Fruit fly (Drosophila melanogaster) whole organism, embryonic: ENCODE data around the gene Ire1.

Source experiments
- Atf6 ChIP-seq: fragments of 200-800 bp; sonication (Bioruptor generic); IDR thresholded peaks from 2 replicates; pipeline ENCODE4 v1.3.6; 2022; ENCODE audit warnings: missing biosample characterization, missing genetic modification characterization
- CG10267 ChIP-seq: fragments of 200-800 bp; sonication (Bioruptor generic); optimal IDR thresholded peaks from 2 replicates; lab custom pipeline; 2018; ENCODE audit warnings: missing biosample characterization, mild to moderate bottlenecking, missing genetic modification characterization, moderate library complexity
- CG12104 ChIP-seq: fragments of 200-800 bp; sonication (Bioruptor generic); optimal IDR thresholded peaks from 3 replicates; lab custom pipeline; 2016; ENCODE audit warnings: missing biosample characterization, missing genetic modification characterization
- CG12659 ChIP-seq: fragments of 200-800 bp; sonication (Bioruptor generic); optimal IDR thresholded peaks from 3 replicates; lab custom pipeline; 2017; ENCODE audit warnings: mild to moderate bottlenecking, missing biosample characterization, missing genetic modification reagents, missing genetic modification characterization
- CG12744 ChIP-seq: fragments of 200-800 bp; sonication (Bioruptor generic); optimal IDR thresholded peaks from 2 replicates; lab custom pipeline; 2016; ENCODE audit warnings: missing biosample characterization, missing genetic modification characterization
- CG13287 ChIP-seq: fragments of 200-800 bp; sonication (Bioruptor generic); IDR thresholded peaks from 2 replicates; pipeline ENCODE4 v1.3.6; 2022; ENCODE audit warnings: missing biosample characterization, missing genetic modification characterization; ENCODE audit not compliant: partially characterized antibody
- CG15073 ChIP-seq: fragments of 200-800 bp; sonication (Bioruptor generic); optimal IDR thresholded peaks from 2 replicates; lab custom pipeline; 2016; ENCODE audit warnings: missing biosample characterization, missing genetic modification characterization
- CG16813 ChIP-seq: fragments of 200-800 bp; sonication (Bioruptor generic); IDR thresholded peaks from 3 replicates; pipeline ENCODE4 v1.3.6; 2022; ENCODE audit warnings: missing biosample characterization, missing genetic modification characterization; ENCODE audit not compliant: partially characterized antibody
- CG17186 ChIP-seq: fragments of 200-800 bp; sonication (Bioruptor generic); optimal IDR thresholded peaks from 3 replicates; lab custom pipeline; 2017; ENCODE audit warnings: missing biosample characterization, missing genetic modification reagents, missing genetic modification characterization
- CG17829 ChIP-seq: fragments of 200-800 bp; optimal IDR thresholded peaks from 2 replicates; lab custom pipeline; 2019; ENCODE audit warnings: missing biosample characterization, mild to moderate bottlenecking, missing genetic modification characterization, moderate library complexity
- CG31441 ChIP-seq: fragments of 200-800 bp; sonication (Bioruptor generic); IDR thresholded peaks from 2 replicates; pipeline ENCODE4 v1.3.6; 2022; ENCODE audit warnings: missing biosample characterization, missing genetic modification characterization
- CG4404 ChIP-seq: fragments of 200-800 bp; sonication (Bioruptor generic); IDR thresholded peaks from 2 replicates; pipeline ENCODE4 v1.3.6; 2022; ENCODE audit warnings: missing biosample characterization, missing genetic modification characterization
- CG4854 ChIP-seq: fragments of 200-800 bp; sonication (Bioruptor generic); optimal IDR thresholded peaks from 2 replicates; lab custom pipeline; 2016; ENCODE audit warnings: missing biosample characterization, missing genetic modification characterization, inconsistent platforms
- CG6254 ChIP-seq: fragments of 200-800 bp; sonication (Bioruptor generic); optimal IDR thresholded peaks from 3 replicates; lab custom pipeline; 2017; ENCODE audit warnings: mild to moderate bottlenecking, missing biosample characterization, missing genetic modification reagents, missing genetic modification characterization
- CG9797 ChIP-seq: fragments of 200-800 bp; sonication (Bioruptor generic); optimal IDR thresholded peaks from 3 replicates; lab custom pipeline; 2018; ENCODE audit warnings: missing biosample characterization, mild to moderate bottlenecking, missing genetic modification characterization
- Dad ChIP-seq: fragments of 200-800 bp; sonication (Bioruptor generic); optimal IDR thresholded peaks from 3 replicates; lab custom pipeline; 2016; ENCODE audit warnings: missing biosample characterization, missing genetic modification characterization
- E2f2 ChIP-seq: fragments of 200-800 bp; sonication (Bioruptor generic); IDR thresholded peaks from 2 replicates; pipeline ENCODE4 v1.3.6; 2022; ENCODE audit warnings: missing biosample characterization, missing genetic modification characterization
- HmgD ChIP-seq: fragments of 200-800 bp; sonication (Bioruptor generic); optimal IDR thresholded peaks from 3 replicates; lab custom pipeline; 2016; ENCODE audit warnings: missing biosample characterization, missing genetic modification characterization
- Hsf ChIP-seq: fragments of 200-800 bp; sonication (Bioruptor generic); optimal IDR thresholded peaks from 3 replicates; lab custom pipeline; 2016; ENCODE audit warnings: missing biosample characterization, missing genetic modification characterization
- Kr ChIP-seq: fragments of 200-800 bp; sonication (Bioruptor generic); optimal IDR thresholded peaks from 2 replicates; lab custom pipeline; 2017; ENCODE audit warnings: missing biosample characterization, mild to moderate bottlenecking, missing genetic modification characterization
- MESR4 ChIP-seq: fragments of 200-800 bp; sonication (Bioruptor generic); optimal IDR thresholded peaks from 2 replicates; lab custom pipeline; 2018; ENCODE audit warnings: missing biosample characterization, mild to moderate bottlenecking, missing genetic modification characterization, moderate library complexity
- Med ChIP-seq: fragments of 200-800 bp; sonication (Bioruptor generic); peaks from one replicate; lab custom pipeline; 2016; ENCODE audit warnings: missing biosample characterization, missing genetic modification characterization, mild to moderate bottlenecking, inconsistent platforms, moderate library complexity
- Oli ChIP-seq: fragments of 200-800 bp; sonication (Bioruptor generic); optimal IDR thresholded peaks from 2 replicates; lab custom pipeline; 2018; ENCODE audit warnings: missing biosample characterization, mild to moderate bottlenecking, missing genetic modification characterization, moderate library complexity
- Pdp1 ChIP-seq, 2 experiments: fragments of 200-800 bp; sonication (Bioruptor generic); optimal IDR thresholded peaks; 3 replicates each; lab custom pipeline; 2016; ENCODE audit warnings: missing biosample characterization in 2 of 2, missing genetic modification characterization in 2 of 2, mild to moderate bottlenecking in 1 of 2, moderate library complexity in 1 of 2
- Scr ChIP-seq: fragments of 200-800 bp; sonication (Bioruptor generic); IDR thresholded peaks from 2 replicates; pipeline ENCODE4 v1.3.6; 2022; ENCODE audit warnings: missing biosample characterization, missing genetic modification characterization; ENCODE audit not compliant: partially characterized antibody
- Xrp1 ChIP-seq: fragments of 200-800 bp; sonication (Bioruptor generic); IDR thresholded peaks from 2 replicates; pipeline ENCODE4 v1.3.6; 2022; ENCODE audit warnings: missing biosample characterization, missing genetic modification characterization
- aop ChIP-seq: fragments of 200-800 bp; sonication (Bioruptor generic); IDR thresholded peaks from 2 replicates; pipeline ENCODE4 v1.3.6; 2022; ENCODE audit warnings: missing biosample characterization, missing genetic modification characterization
- bbx ChIP-seq: fragments of 200-800 bp; sonication (Bioruptor generic); IDR thresholded peaks from 2 replicates; pipeline ENCODE4 v1.3.6; 2022; ENCODE audit warnings: missing biosample characterization, missing genetic modification characterization; ENCODE audit not compliant: partially characterized antibody
- bigmax ChIP-seq: fragments of 200-800 bp; sonication (Bioruptor generic); optimal IDR thresholded peaks from 2 replicates; lab custom pipeline; 2018; ENCODE audit warnings: missing biosample characterization, mild to moderate bottlenecking, missing genetic modification characterization
- bsh ChIP-seq, 2 experiments: fragments of 200-800 bp; sonication (Bioruptor generic); optimal IDR thresholded peaks; 2 replicates each; lab custom pipeline; 2017 to 2018; ENCODE audit warnings: mild to moderate bottlenecking in 2 of 2, missing biosample characterization in 2 of 2, missing genetic modification characterization in 2 of 2, moderate library complexity in 1 of 2
- chif ChIP-seq, 2 experiments: fragments of 200-800 bp; sonication (Bioruptor generic); optimal IDR thresholded peaks; 3 replicates each; lab custom pipeline; 2016; ENCODE audit warnings: missing biosample characterization in 2 of 2, missing genetic modification characterization in 2 of 2
- danr ChIP-seq: fragments of 200-800 bp; sonication (Bioruptor generic); IDR thresholded peaks from 2 replicates; pipeline ENCODE4 v1.3.6; 2022; ENCODE audit warnings: missing biosample characterization, missing genetic modification characterization
- dm ChIP-seq: fragments of 200-800 bp; sonication (Bioruptor generic); optimal IDR thresholded peaks from 3 replicates; lab custom pipeline; 2016; ENCODE audit warnings: missing biosample characterization, missing genetic modification characterization
- gfzf ChIP-seq: fragments of 200-800 bp; sonication (Bioruptor generic); optimal IDR thresholded peaks from 2 replicates; lab custom pipeline; 2016; ENCODE audit warnings: missing biosample characterization, mild to moderate bottlenecking, missing genetic modification characterization, moderate library complexity
- gro ChIP-seq: fragments of 200-800 bp; sonication (Bioruptor generic); optimal IDR thresholded peaks from 2 replicates; lab custom pipeline; 2016; ENCODE audit warnings: missing biosample characterization, missing genetic modification characterization
- h ChIP-seq: fragments of >200 bp; optimal IDR thresholded peaks from 2 replicates; lab custom pipeline; 2017
- kah ChIP-seq: fragments of 200-800 bp; sonication (Bioruptor generic); optimal IDR thresholded peaks from 2 replicates; lab custom pipeline; 2018; ENCODE audit warnings: missing biosample characterization, mild to moderate bottlenecking, missing genetic modification characterization
- kni ChIP-seq: fragments of 200-800 bp; sonication (Bioruptor generic); optimal IDR thresholded peaks from 3 replicates; lab custom pipeline; 2017; ENCODE audit warnings: mild to moderate bottlenecking, missing biosample characterization, missing genetic modification reagents, missing genetic modification characterization
- lbe ChIP-seq: fragments of 200-800 bp; sonication (Bioruptor generic); optimal IDR thresholded peaks from 2 replicates; lab custom pipeline; 2016; ENCODE audit warnings: missing biosample characterization, mild to moderate bottlenecking, missing genetic modification characterization
- nau ChIP-seq: fragments of 200-800 bp; sonication (Bioruptor generic); optimal IDR thresholded peaks from 3 replicates; lab custom pipeline; 2017; ENCODE audit warnings: missing biosample characterization, mild to moderate bottlenecking, missing genetic modification characterization, missing genetic modification reagents
- otp ChIP-seq: fragments of 200-800 bp; sonication (Bioruptor generic); IDR thresholded peaks from 3 replicates; pipeline ENCODE4, ENCODE4 v1.3.6; 2022; ENCODE audit warnings: missing biosample characterization, missing genetic modification characterization
- pfk ChIP-seq: fragments of 200-800 bp; sonication (Bioruptor generic); optimal IDR thresholded peaks from 2 replicates; lab custom pipeline; 2018; ENCODE audit warnings: missing biosample characterization, mild to moderate bottlenecking, missing genetic modification characterization, moderate library complexity
- phol ChIP-seq: fragments of 200-800 bp; sonication (Bioruptor generic); optimal IDR thresholded peaks from 3 replicates; lab custom pipeline; 2018; ENCODE audit warnings: missing biosample characterization, mild to moderate bottlenecking, missing genetic modification characterization, moderate library complexity
- sens ChIP-seq: fragments of 200-800 bp; sonication (Bioruptor generic); peaks from one replicate; lab custom pipeline; 2016; ENCODE audit warnings: missing biosample characterization, missing genetic modification characterization
- sima ChIP-seq: fragments of 200-800 bp; sonication (Bioruptor generic); optimal IDR thresholded peaks from 2 replicates; lab custom pipeline; 2016; ENCODE audit warnings: missing biosample characterization, missing genetic modification characterization
- sisA ChIP-seq: fragments of 200-800 bp; sonication (Bioruptor generic); IDR thresholded peaks from 2 replicates; pipeline ENCODE4 v1.3.6; 2022; ENCODE audit warnings: missing biosample characterization, missing genetic modification characterization
- slp2 ChIP-seq: fragments of 200-800 bp; sonication (Bioruptor generic); optimal IDR thresholded peaks from 2 replicates; lab custom pipeline; 2016; ENCODE audit warnings: missing biosample characterization, missing genetic modification characterization
- stwl ChIP-seq: fragments of 200-800 bp; sonication (Bioruptor generic); optimal IDR thresholded peaks from 3 replicates; lab custom pipeline; 2018; ENCODE audit warnings: missing biosample characterization, mild to moderate bottlenecking, missing genetic modification characterization, moderate library complexity
- trem ChIP-seq: fragments of 200-800 bp; optimal IDR thresholded peaks from 3 replicates; lab custom pipeline; 2019; ENCODE audit warnings: missing biosample characterization, mild to moderate bottlenecking, missing genetic modification characterization, moderate library complexity
- twi ChIP-seq: fragments of 200-800 bp; optimal IDR thresholded peaks from 2 replicates; lab custom pipeline; 2019; ENCODE audit warnings: missing biosample characterization, mild to moderate bottlenecking, missing genetic modification characterization, moderate library complexity
- usp ChIP-seq: fragments of >200 bp; optimal IDR thresholded peaks from 2 replicates; lab custom pipeline; 2017; ENCODE audit warnings: missing biosample characterization, missing genetic modification characterization

Ire1 gene

DNA sequence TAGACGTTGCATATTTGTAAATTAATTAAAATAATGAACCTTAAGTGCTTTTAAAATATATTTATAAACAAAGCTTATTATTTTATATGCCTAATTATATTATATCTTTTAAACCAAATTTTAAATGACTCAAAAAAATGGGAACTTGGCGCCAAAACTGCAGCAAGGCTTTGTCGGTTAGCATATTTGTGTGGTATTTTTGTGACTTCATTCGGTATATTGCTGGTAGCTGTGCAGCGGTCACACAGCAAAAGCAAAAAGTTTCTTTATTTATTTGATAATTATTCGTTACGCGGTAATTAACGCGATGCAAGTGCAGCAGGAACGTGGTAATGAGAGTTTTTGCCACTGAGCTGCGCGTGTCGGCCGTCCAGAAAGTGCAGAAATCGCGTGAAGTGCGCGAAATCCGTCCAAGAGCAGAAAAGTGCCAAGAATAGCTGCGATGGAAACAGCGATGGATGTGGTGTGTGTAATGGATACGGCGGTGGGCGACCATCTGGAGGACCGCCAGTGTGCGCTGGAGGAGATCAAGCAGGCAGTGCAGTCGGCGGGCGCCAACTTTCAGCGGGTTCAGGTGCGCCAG lies 18.5 kb upstream of the Ire1 start, which contains the start of gene Ask1 (continued):
- TF ChIP-seq kah (peak; percentile 73), CG4854 (GFP tag; lab: Kevin White, UChicago) (peak; percentile 15), bbx (GFP tag; lab: Robert Waterston, UW) (0 out of 2 replicates have a peak, but pooled peaks have one; percentile 32), bigmax (GFP tag; lab: Kevin White, UChicago) (no peak), phol (tag; lab: Kevin White, UChicago) (peak; percentile 31), Xrp1 (no peak), Oli (tag; lab: Kevin White, UChicago) (no peak), gro (GFP tag; lab: Kevin White, UChicago) (no peak), gfzf (GFP tag; lab: Kevin White, UChicago) (peak; percentile 82), CG10267 (tag; lab: Kevin White, UChicago) (peak; percentile 20), CG16813 (GFP tag; lab: Robert Waterston, UW) (peak; percentile 22; the same call in 1 of the 3 replicates), Atf6 (no peak), sens (GFP tag; lab: Kevin White, UChicago) (peak; percentile 4), HmgD (GFP tag; lab: Kevin White, UChicago) (no peak), chif (GFP tag; optimal IDR thresholded peaks at IDR 0.05; lab: Kevin White, UChicago) (no peak), stwl (tag; lab: Kevin White, UChicago) (peak; percentile 11), Med (peak; percentile 70), E2f2 (GFP tag; lab: Robert Waterston, UW) (peak; percentile 87), lbe (GFP tag; lab: Kevin White, UChicago) (peak; percentile 53), otp (GFP tag; lab: Robert Waterston, UW) (peak; percentile 19; the same call in 1 of the 3 replicates), trem (peak; percentile 22), CG17186 (GFP tag; lab: Kevin White, UChicago) (peak; percentile 47), CG6254 (peak; percentile 98), Kr (GFP tag; lab: Kevin White, UChicago) (no peak), MESR4 (GFP tag; lab: Kevin White, UChicago) (peak; percentile 86), CG12659 (GFP tag; lab: Kevin White, UChicago) (peak; percentile 18), CG9797 (peak; percentile 81), twi (tag; lab: Kevin White, UChicago) (no peak), CG13287 (0 out of 2 replicates have a peak, but pooled peaks have one; percentile 6), CG12744 (no peak), dm (GFP tag; lab: Kevin White, UChicago) (peak; percentile 0), sima (GFP tag; lab: Kevin White, UChicago) (no peak), CG12104 (GFP tag; lab: Kevin White, UChicago) (no peak), aop (no peak), pfk (no peak), Pdp1 (GFP tag; optimal IDR thresholded peaks at IDR 0.05; lab: Kevin White, UChicago) (peak in 1 of 2 experiments; percentile 48), sisA (no peak), usp (no peak), CG15073 (peak; percentile 78)
- TF ChIP-seq, all 482 proteins: peak for 35

- TF ChIP-seq nau (no peak), Hsf (peak; percentile 20), danr (no peak), CG31441 (peak; percentile 46), kni (GFP tag; lab: Kevin White, UChicago) (no peak), bsh (GFP tag; optimal IDR thresholded peaks at IDR 0.05; lab: Kevin White, UChicago) (peak; percentile 3 to 67), slp2 (GFP tag; lab: Kevin White, UChicago) (no peak), CG17829 (tag; lab: Kevin White, UChicago) (peak; percentile 9), h (lab: Kevin White, UChicago) (no peak), Scr (no peak), Dad (no peak), CG4404 (GFP tag; lab: Robert Waterston, UW) (no peak), Pdp1 (GFP tag; optimal IDR thresholded peaks at IDR 0.05; lab: Kevin White, UChicago) (peak in 1 of 2 experiments; percentile 72)
Measured at dm6 chr3R:19877427-19878076, 16.5 kb upstream of the Ire1 start, which contains the start of the genes CG17186 and Arc42. Gene CG17186, minus strand, starts transcription at chr3R:19877514. Gene Arc42, plus strand, starts transcription at chr3R:19877737.
